Fruit fly (Drosophila melanogaster): ENCODE data around the gene eIF2Balpha.

DNA sequence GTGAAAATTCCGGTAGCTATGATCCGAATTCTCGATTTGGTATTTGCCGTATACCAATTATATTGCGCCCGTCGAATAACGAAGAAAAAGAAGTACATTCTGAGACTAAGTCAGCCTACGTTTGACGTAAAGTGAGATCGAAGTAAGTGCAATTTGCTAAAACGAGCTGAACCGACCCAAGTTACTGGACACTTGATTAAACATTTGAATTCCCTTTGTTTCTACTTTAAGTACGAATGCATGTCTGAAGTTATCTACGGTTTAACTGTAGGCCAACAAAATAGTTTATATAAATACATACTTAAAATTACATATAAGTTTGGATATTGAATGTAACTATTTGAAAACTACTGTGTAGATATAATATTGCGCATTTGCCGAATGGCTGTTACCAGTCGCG is 5.4 kb downstream of the eIF2Balpha start, which contains the start of gene alpha-Man-Ic:
- TF ChIP-seq CG4496 (GFP tag; IDR thresholded peaks at IDR 0.05) (no peak), fd96Ca (GFP tag; IDR thresholded peaks at IDR 0.05) (no peak), CG13204 (GFP tag; optimal IDR thresholded peaks at IDR 0.05) (no peak)

Data from whole organism, pupa.